Worm (Caenorhabditis elegans) whole organism, L4/young adult: ENCODE results near the gene C08G9.1.
A peak's percentile ranks its signal among the peaks of the same experiment; 100 is the strongest.
"Not testable (repeated sequence)": the region's sequence is repeated elsewhere in the genome, so short reads cannot be mapped to it uniquely, and the experiment has no call there.

Experiments used
- W03F9.2 ChIP-seq: fragments of 150-350 bp; optimal IDR thresholded peaks from 2 replicates; lab custom pipeline; 2014; ENCODE audit warnings: missing biosample characterization, missing genetic modification characterization
- dao-5 ChIP-seq: sonication (generic microtip); optimal IDR thresholded peaks from 2 replicates; lab custom pipeline; 2016; ENCODE audit warnings: missing genotype, missing genetic modification characterization, moderate library complexity, missing compliant biosample characterization
- him-1 ChIP-seq: sonication (generic microtip); optimal IDR thresholded peaks from 2 replicates; lab custom pipeline; 2016; ENCODE audit warnings: missing genotype, missing genetic modification reagents, missing genetic modification characterization, missing compliant biosample characterization

The C08G9.1 gene

ce11 chrIV:7658589-7658988, at the start of gene C08G9.1:
Gene C08G9.1 (plus strand): TSS chrIV:7658763.
- no peak for TF ChIP-seq dao-5 (tag; lab: Kevin White, UChicago)
- no peak for TF ChIP-seq him-1 (tag; lab: Kevin White, UChicago)
- TF ChIP-seq W03F9.2 (tag; lab: Kevin White, UChicago), result no peak

ce11 chrIV:7611396-7611795, 47.2 kb upstream of the C08G9.1 start:
- TF ChIP-seq dao-5 (tag; lab: Kevin White, UChicago), result no peak
- TF ChIP-seq W03F9.2 (tag; lab: Kevin White, UChicago), result no peak
- peak; percentile 34 for TF ChIP-seq him-1 (tag; lab: Kevin White, UChicago)

- no peak for TF ChIP-seq W03F9.2 (tag; lab: Kevin White, UChicago)
- TF ChIP-seq him-1 (tag; lab: Kevin White, UChicago), result no peak
- TF ChIP-seq dao-5 (tag; lab: Kevin White, UChicago), result no peak
These were observed 46.0 kb upstream of the C08G9.1 start for ce11 chrIV:7612523-7612922.

- TF ChIP-seq him-1 (tag; lab: Kevin White, UChicago) (peak; percentile 65), W03F9.2 (tag; lab: Kevin White, UChicago) (no peak), dao-5 (tag; lab: Kevin White, UChicago) (no peak)
These were observed 39.3 kb upstream of the C08G9.1 start for ce11 chrIV:7619261-7619660.

- TF ChIP-seq W03F9.2 (tag; lab: Kevin White, UChicago) (no peak), dao-5 (tag; lab: Kevin White, UChicago) (no peak), him-1 (tag; lab: Kevin White, UChicago) (no peak)
These were observed 38.1 kb upstream of the C08G9.1 start for ce11 chrIV:7620450-7620849.

- TF ChIP-seq W03F9.2 (tag; lab: Kevin White, UChicago) (no peak), dao-5 (tag; lab: Kevin White, UChicago) (no peak), him-1 (tag; lab: Kevin White, UChicago) (no peak)
These were observed 35.5 kb upstream of the C08G9.1 start for ce11 chrIV:7623078-7623477.

- no peak for TF ChIP-seq W03F9.2 (tag; lab: Kevin White, UChicago)
- TF ChIP-seq him-1 (tag; lab: Kevin White, UChicago), result peak; percentile 66
These were observed 34.7 kb upstream of the C08G9.1 start for ce11 chrIV:7623868-7624267.

- TF ChIP-seq dao-5 (tag; lab: Kevin White, UChicago) (no peak), W03F9.2 (tag; lab: Kevin White, UChicago) (no peak), him-1 (tag; lab: Kevin White, UChicago) (no peak)
These were observed 29.6 kb upstream of the C08G9.1 start, which contains the start of gene F45E4.5 for ce11 chrIV:7628942-7629341. Gene F45E4.5 (minus strand): TSS chrIV:7629042.

- TF ChIP-seq him-1 (tag; lab: Kevin White, UChicago) (no peak), dao-5 (tag; lab: Kevin White, UChicago) (no peak), W03F9.2 (tag; lab: Kevin White, UChicago) (peak; percentile 65)
These were observed 26.0 kb upstream of the C08G9.1 start, which contains the start of gene F45E4.6 for ce11 chrIV:7632535-7632934. Gene F45E4.6 (minus strand): TSS chrIV:7632548.

- no peak for TF ChIP-seq dao-5 (tag; lab: Kevin White, UChicago)
- TF ChIP-seq W03F9.2 (tag; lab: Kevin White, UChicago), result no peak
- no peak for TF ChIP-seq him-1 (tag; lab: Kevin White, UChicago)
These were observed 25.5 kb upstream of the C08G9.1 start, which contains the start of gene plp-1 for ce11 chrIV:7633020-7633419. Gene plp-1 (plus strand): TSS chrIV:7633360.

- TF ChIP-seq W03F9.2, dao-5, him-1 (tag; lab: Kevin White, UChicago): not testable (repeated sequence)
These were observed 24.0 kb upstream of the C08G9.1 start, which contains the start of gene warf-1 for ce11 chrIV:7634578-7634977. Gene warf-1 (plus strand): TSS chrIV:7634786.

ce11 chrIV:7641758-7642157, 16.8 kb upstream of the C08G9.1 start, which contains the start of gene nep-16:
Gene nep-16 (minus strand): TSS chrIV:7641858.
- no peak for TF ChIP-seq him-1 (tag; lab: Kevin White, UChicago)
- no peak for TF ChIP-seq dao-5 (tag; lab: Kevin White, UChicago)
- TF ChIP-seq W03F9.2 (tag; lab: Kevin White, UChicago), result no peak

ce11 chrIV:7642971-7643370, 15.6 kb upstream of the C08G9.1 start, which contains the start of gene nlp-20:
Gene nlp-20 (minus strand): TSS chrIV:7643071.
- TF ChIP-seq dao-5 (tag; lab: Kevin White, UChicago), result no peak

- no peak for TF ChIP-seq W03F9.2 (tag; lab: Kevin White, UChicago)
- TF ChIP-seq dao-5 (tag; lab: Kevin White, UChicago), result no peak
- TF ChIP-seq him-1 (tag; lab: Kevin White, UChicago), result no peak
These were observed 12.4 kb upstream of the C08G9.1 start, which contains the start of gene hmg-5 for ce11 chrIV:7646119-7646518. Gene hmg-5 (minus strand): TSS chrIV:7646219.
